Worm (Caenorhabditis elegans): Measurements from ENCODE around the gene srz-44.
"Not testable (repeated sequence)": the region's sequence is repeated elsewhere in the genome, so short reads cannot be mapped to it uniquely, and the experiment has no call there.

srz-44 gene

ce11 chrV:15643192-15643591, 4.4 kb upstream of the srz-44 start, which contains the start of gene C55A1.4:
Gene C55A1.4, minus strand, starts transcription at chrV:15643292.
- TF ChIP-seq cog-1 (tag; optimal IDR thresholded peaks at IDR 0.05); klf-2 (GFP tag; conservative IDR thresholded peaks at IDR 0.05); med-1 (GFP tag; optimal IDR thresholded peaks at IDR 0.05; ENCODE audit: insufficient read depth): not testable (repeated sequence)

ce11 chrV:15629543-15629942, 9.2 kb downstream of the srz-44 start, which contains the start of gene str-248:
Gene str-248, minus strand, starts transcription at chrV:15629643.
- no peak for TF ChIP-seq tab-1 (GFP tag; IDR thresholded peaks at IDR 0.05)
- no peak for TF ChIP-seq ref-1 (GFP tag; conservative IDR thresholded peaks at IDR 0.05)
- TF ChIP-seq cog-1 (tag; optimal IDR thresholded peaks at IDR 0.05): no peak
- no peak for TF ChIP-seq ztf-29 (GFP tag; IDR thresholded peaks at IDR 0.05)
- TF ChIP-seq med-1 (GFP tag; optimal IDR thresholded peaks at IDR 0.05; ENCODE audit: insufficient read depth): no peak
- no peak for TF ChIP-seq T22C8.4 (GFP tag; IDR thresholded peaks at IDR 0.05)
- TF ChIP-seq klf-2 (GFP tag; conservative IDR thresholded peaks at IDR 0.05): no peak
- no peak for TF ChIP-seq flt-1 (GFP tag; IDR thresholded peaks at IDR 0.05)
- no peak for TF ChIP-seq ztf-23 (GFP tag; IDR thresholded peaks at IDR 0.05)

- no peak for TF ChIP-seq T22C8.4 (GFP tag; IDR thresholded peaks at IDR 0.05)
- TF ChIP-seq ztf-29 (GFP tag; IDR thresholded peaks at IDR 0.05): no peak
- no peak for TF ChIP-seq tab-1 (GFP tag; IDR thresholded peaks at IDR 0.05)
- no peak for TF ChIP-seq ztf-23 (GFP tag; IDR thresholded peaks at IDR 0.05)
- TF ChIP-seq med-1 (GFP tag; optimal IDR thresholded peaks at IDR 0.05; ENCODE audit: insufficient read depth): no peak
- no peak for TF ChIP-seq flt-1 (GFP tag; IDR thresholded peaks at IDR 0.05)
- TF ChIP-seq klf-2 (GFP tag; conservative IDR thresholded peaks at IDR 0.05): no peak
- no peak for TF ChIP-seq cog-1 (tag; optimal IDR thresholded peaks at IDR 0.05)
- no peak for TF ChIP-seq ref-1 (GFP tag; conservative IDR thresholded peaks at IDR 0.05)
Measured at ce11 chrV:15625561-15625960, 13.2 kb downstream of the srz-44 start, which contains the start of gene C55A1.11. Gene C55A1.11, plus strand, starts transcription at chrV:15625861.

ce11 chrV:15621518-15621917, 17.2 kb downstream of the srz-44 start, which contains the start of gene C55A1.1:
Gene C55A1.1, plus strand, starts transcription at chrV:15621818.
- no peak for TF ChIP-seq tab-1 (GFP tag; IDR thresholded peaks at IDR 0.05)
- no peak for TF ChIP-seq klf-2 (GFP tag; conservative IDR thresholded peaks at IDR 0.05)
- TF ChIP-seq ztf-23 (GFP tag; IDR thresholded peaks at IDR 0.05): no peak
- TF ChIP-seq T22C8.4 (GFP tag; IDR thresholded peaks at IDR 0.05): no peak
- TF ChIP-seq cog-1 (tag; optimal IDR thresholded peaks at IDR 0.05): no peak
- TF ChIP-seq flt-1 (GFP tag; IDR thresholded peaks at IDR 0.05): no peak
- TF ChIP-seq med-1 (GFP tag; optimal IDR thresholded peaks at IDR 0.05; ENCODE audit: insufficient read depth): no peak
- TF ChIP-seq ztf-29 (GFP tag; IDR thresholded peaks at IDR 0.05): no peak
- TF ChIP-seq ref-1 (GFP tag; conservative IDR thresholded peaks at IDR 0.05): no peak

ce11 chrV:15614534-15614933, 24.2 kb downstream of the srz-44 start:
- no peak for TF ChIP-seq ztf-23 (GFP tag; IDR thresholded peaks at IDR 0.05)
- no peak for TF ChIP-seq cog-1 (tag; optimal IDR thresholded peaks at IDR 0.05)
- TF ChIP-seq tab-1 (GFP tag; IDR thresholded peaks at IDR 0.05): no peak
- no peak for TF ChIP-seq med-1 (GFP tag; optimal IDR thresholded peaks at IDR 0.05; ENCODE audit: insufficient read depth)

- TF ChIP-seq med-1 (GFP tag; optimal IDR thresholded peaks at IDR 0.05; ENCODE audit: insufficient read depth): no peak
- TF ChIP-seq cog-1 (tag; optimal IDR thresholded peaks at IDR 0.05): no peak
- no peak for TF ChIP-seq ztf-23 (GFP tag; IDR thresholded peaks at IDR 0.05)
- TF ChIP-seq klf-2 (GFP tag; conservative IDR thresholded peaks at IDR 0.05): no peak
Measured at ce11 chrV:15612886-15613285, 25.9 kb downstream of the srz-44 start, which contains the start of gene str-263. Gene str-263, plus strand, starts transcription at chrV:15613186.

- no peak for TF ChIP-seq klf-2 (GFP tag; conservative IDR thresholded peaks at IDR 0.05)
- no peak for TF ChIP-seq ztf-29 (GFP tag; IDR thresholded peaks at IDR 0.05)
- no peak for TF ChIP-seq ref-1 (GFP tag; conservative IDR thresholded peaks at IDR 0.05)
- TF ChIP-seq flt-1 (GFP tag; IDR thresholded peaks at IDR 0.05): peak; percentile 45
- peak; percentile 22 for TF ChIP-seq cog-1 (tag; optimal IDR thresholded peaks at IDR 0.05)
- no peak for TF ChIP-seq med-1 (GFP tag; optimal IDR thresholded peaks at IDR 0.05; ENCODE audit: insufficient read depth)
- TF ChIP-seq tab-1 (GFP tag; IDR thresholded peaks at IDR 0.05): no peak
Measured at ce11 chrV:15610350-15610940, 28.3 kb downstream of the srz-44 start, which contains the start of the genes fbxa-153 and str-12. Gene fbxa-153, minus strand, starts transcription at chrV:15610384. Gene str-12, plus strand, starts transcription at chrV:15610890.

- TF ChIP-seq ztf-23 (GFP tag; IDR thresholded peaks at IDR 0.05): no peak
Measured at ce11 chrV:15605045-15605444, 33.7 kb downstream of the srz-44 start, which contains the start of gene fbxa-154. Gene fbxa-154, minus strand, starts transcription at chrV:15605145.

- TF ChIP-seq med-1 (GFP tag; optimal IDR thresholded peaks at IDR 0.05; ENCODE audit: insufficient read depth) (no peak), cog-1 (tag; optimal IDR thresholded peaks at IDR 0.05) (no peak), klf-2 (GFP tag; conservative IDR thresholded peaks at IDR 0.05) (no peak), flt-1 (GFP tag; IDR thresholded peaks at IDR 0.05) (no peak), ztf-29 (GFP tag; IDR thresholded peaks at IDR 0.05) (no peak), ztf-23 (GFP tag; IDR thresholded peaks at IDR 0.05) (no peak), T22C8.4 (GFP tag; IDR thresholded peaks at IDR 0.05) (no peak), tab-1 (GFP tag; IDR thresholded peaks at IDR 0.05) (no peak), ref-1 (GFP tag; conservative IDR thresholded peaks at IDR 0.05) (no peak)
Measured at ce11 chrV:15602253-15602652, 36.5 kb downstream of the srz-44 start, which contains the start of gene fbxa-152. Gene fbxa-152, minus strand, starts transcription at chrV:15602353.

ce11 chrV:15599762-15600161, 39.0 kb downstream of the srz-44 start, which contains the start of gene B0391.14:
Gene B0391.14, minus strand, starts transcription at chrV:15599862.
- not testable (repeated sequence) for TF ChIP-seq ztf-23 (GFP tag; IDR thresholded peaks at IDR 0.05); med-1 (GFP tag; optimal IDR thresholded peaks at IDR 0.05; ENCODE audit: insufficient read depth); klf-2 (GFP tag; conservative IDR thresholded peaks at IDR 0.05)
